Worm (Caenorhabditis elegans): Measurements from ENCODE around the gene egl-23.

The egl-23 gene

DNA sequence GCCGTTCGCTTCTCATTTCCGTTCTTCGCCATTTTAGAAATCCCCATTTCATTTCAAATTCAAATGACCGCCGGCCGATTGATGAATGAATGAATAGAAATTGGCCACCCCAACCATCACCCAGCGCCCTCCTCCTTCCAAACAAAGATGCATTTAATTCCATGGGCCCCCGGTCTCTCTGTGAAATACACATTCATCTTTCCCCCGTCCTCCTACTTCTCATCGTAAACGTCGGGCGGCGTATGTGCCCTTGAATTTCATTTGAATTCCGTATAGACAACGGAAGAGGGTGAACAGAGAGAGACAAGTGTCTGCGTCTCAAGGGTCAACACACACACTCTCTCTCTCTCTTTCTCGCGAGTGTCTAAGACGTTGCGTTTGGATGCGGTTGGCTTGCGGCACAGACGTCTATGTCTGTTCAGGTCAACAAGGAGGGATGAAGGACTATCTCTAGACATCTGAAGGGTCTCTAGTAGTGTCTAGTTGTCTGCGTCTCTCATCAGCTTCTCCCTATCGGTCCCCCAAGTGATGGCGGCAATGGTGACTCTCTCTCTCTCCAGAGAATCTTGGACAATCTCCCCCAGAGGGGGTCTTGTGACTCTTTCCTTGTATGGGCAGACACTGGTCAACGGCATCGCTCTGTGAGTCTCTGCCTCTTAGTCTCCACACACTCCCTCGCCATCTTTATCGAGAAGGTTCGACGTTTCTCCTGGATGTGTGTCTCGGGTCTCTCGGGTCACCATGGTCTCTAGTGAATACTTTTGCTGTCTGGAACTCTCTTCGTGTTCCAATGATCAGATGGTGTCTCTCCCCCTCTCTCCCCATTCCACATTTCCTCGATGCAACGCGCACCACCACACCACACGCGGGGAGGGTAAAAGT is 44.0 kb downstream of the egl-23 start (continued):
- TF ChIP-seq atf-7 (tag; optimal IDR thresholded peaks at IDR 0.05): peak; percentile 74
- no peak for TF ChIP-seq dpl-1 (GFP tag; optimal IDR thresholded peaks at IDR 0.05)
- no peak for TF ChIP-seq madf-8 (GFP tag; conservative IDR thresholded peaks at IDR 0.05)

DNA sequence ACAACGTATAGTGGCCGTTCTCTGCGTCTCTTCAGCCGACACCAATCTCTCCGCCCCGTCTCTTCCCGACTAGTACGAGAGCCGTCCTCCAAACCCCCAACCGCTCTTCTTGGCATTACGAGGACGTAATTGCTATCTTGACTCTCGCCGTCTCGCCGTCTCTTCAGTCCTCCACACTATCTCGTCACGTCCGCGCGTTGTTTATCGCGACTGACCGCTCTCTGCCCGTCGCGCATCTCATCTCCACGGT is 44.5 kb downstream of the egl-23 start:
- TF ChIP-seq F10E7.11 (tag; optimal IDR thresholded peaks at IDR 0.05): no peak
- no peak for TF ChIP-seq efl-1 (GFP tag; optimal IDR thresholded peaks at IDR 0.05)
- no peak for TF ChIP-seq Y95B8A.8 (GFP tag; IDR thresholded peaks at IDR 0.05)
- TF ChIP-seq zfh-2 (GFP tag; conservative IDR thresholded peaks at IDR 0.05): peak; percentile 98
- peak; percentile 96 for TF ChIP-seq hmg-1.2 (GFP tag; IDR thresholded peaks at IDR 0.05)
- TF ChIP-seq nhr-80 (tag; optimal IDR thresholded peaks at IDR 0.05): peak; percentile 70
- no peak for TF ChIP-seq snpc-1.1 (tag; optimal IDR thresholded peaks at IDR 0.05; ENCODE audit: insufficient read depth)
- no peak for TF ChIP-seq nfya-2 (GFP tag; IDR thresholded peaks at IDR 0.05)
- TF ChIP-seq tbx-9 (tag; optimal IDR thresholded peaks at IDR 0.05; ENCODE audit: borderline replicate concordance): no peak
- no peak for TF ChIP-seq sdz-38 (tag; optimal IDR thresholded peaks at IDR 0.05)
- no peak for TF ChIP-seq snpc-4 (GFP tag; optimal IDR thresholded peaks at IDR 0.05)
- peak in 2 of 4 experiments; percentile 14 to 31 for TF ChIP-seq snpc-4 (tag; optimal IDR thresholded peaks at IDR 0.05)
- TF ChIP-seq attf-5 (GFP tag; optimal IDR thresholded peaks at IDR 0.05): peak; percentile 43
- no peak for TF ChIP-seq snpc-3.4 (tag; optimal IDR thresholded peaks at IDR 0.05)
- no peak for TF ChIP-seq cebp-2 (GFP tag; IDR thresholded peaks at IDR 0.05)
- no peak for TF ChIP-seq snpc-1.3 (tag; optimal IDR thresholded peaks at IDR 0.05; ENCODE audit: insufficient read depth)
- TF ChIP-seq ztf-18 (tag; optimal IDR thresholded peaks at IDR 0.05): peak; percentile 41
- no peak for TF ChIP-seq egl-18 (GFP tag; IDR thresholded peaks at IDR 0.05)
- 0 out of 2 replicates have a peak, but pooled peaks have one; percentile 1 for TF ChIP-seq mcd-1 (GFP tag; IDR thresholded peaks at IDR 0.05)
- no peak for TF ChIP-seq bed-2 (GFP tag; IDR thresholded peaks at IDR 0.05)
- TF ChIP-seq attf-6 (GFP tag; IDR thresholded peaks at IDR 0.05): no peak
- TF ChIP-seq nhr-179 (tag; optimal IDR thresholded peaks at IDR 0.05): no peak
- TF ChIP-seq lin-40 (tag; optimal IDR thresholded peaks at IDR 0.05): peak; percentile 51

DNA sequence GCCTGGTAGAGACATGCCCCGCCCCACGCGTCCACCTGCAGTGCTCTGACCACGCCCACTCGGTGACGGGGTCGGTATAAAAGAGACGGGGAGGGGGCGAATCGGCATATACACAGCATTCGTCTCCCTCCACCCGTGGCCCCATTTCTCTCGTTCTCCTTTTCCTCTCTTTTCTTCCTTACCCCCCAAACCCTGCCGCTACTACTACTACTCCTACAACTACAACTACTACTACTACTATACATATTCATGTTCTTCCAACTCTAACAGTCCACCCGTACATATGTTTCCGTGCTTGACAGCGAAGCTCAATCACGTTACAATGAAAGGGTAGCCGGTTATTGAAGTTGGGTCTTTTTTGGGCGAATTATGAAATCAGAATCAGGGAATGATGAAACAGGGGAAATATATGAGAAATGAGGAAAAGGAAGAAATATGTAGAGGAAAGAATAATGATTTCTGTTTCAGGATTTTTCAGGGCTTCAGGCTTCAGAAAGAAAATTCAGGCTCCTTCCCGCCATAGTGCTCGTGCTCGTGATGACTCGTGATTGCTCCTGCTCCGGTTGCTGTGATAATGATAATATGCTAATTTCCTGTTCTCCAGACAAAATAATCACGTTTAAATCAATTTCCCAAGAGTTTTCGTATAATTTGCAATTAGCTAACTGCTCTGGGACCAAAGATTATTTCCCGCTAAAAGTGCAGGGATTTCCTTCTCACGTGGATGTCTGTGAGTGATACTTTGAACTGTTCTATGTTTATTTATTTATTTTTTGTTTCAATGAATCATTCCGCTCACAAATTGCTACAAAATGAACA is 45.1 kb downstream of the egl-23 start:
- TF ChIP-seq T26A5.8 (tag; optimal IDR thresholded peaks at IDR 0.05) (no peak), egl-18 (GFP tag; IDR thresholded peaks at IDR 0.05) (peak; percentile 62; the same call in 1 of the 2 replicates), F37B4.10 (GFP tag; IDR thresholded peaks at IDR 0.05) (no peak), ceh-40 (GFP tag; IDR thresholded peaks at IDR 0.05) (no peak), hmg-1.2 (GFP tag; IDR thresholded peaks at IDR 0.05) (no peak), aptf-3 (GFP tag; IDR thresholded peaks at IDR 0.05) (no peak), snpc-4 (GFP tag; optimal IDR thresholded peaks at IDR 0.05) (peak; percentile 22), snpc-4 (tag; optimal IDR thresholded peaks at IDR 0.05) (no peak), attf-5 (GFP tag; optimal IDR thresholded peaks at IDR 0.05) (no peak), athp-1 (tag; optimal IDR thresholded peaks at IDR 0.05) (no peak), F57C9.4 (tag; optimal IDR thresholded peaks at IDR 0.05) (peak; percentile 55), pbrm-1 (GFP tag; IDR thresholded peaks at IDR 0.05) (peak; percentile 45; the same call in 1 of the 2 replicates), ama-1 (optimal IDR thresholded peaks at IDR 0.05) (peak; percentile 100), ama-1 (GFP tag; optimal IDR thresholded peaks at IDR 0.05) (peak in 1 of 2 experiments; percentile 70), ztf-18 (tag; optimal IDR thresholded peaks at IDR 0.05) (no peak), egl-44 (GFP tag; IDR thresholded peaks at IDR 0.05) (no peak; the same call in 1 of the 2 replicates), F39B2.1 (GFP tag; IDR thresholded peaks at IDR 0.05) (no peak), F49E8.2 (tag; optimal IDR thresholded peaks at IDR 0.05; ENCODE audit: insufficient read depth) (no peak), zim-3 (tag; optimal IDR thresholded peaks at IDR 0.05) (peak; percentile 77), rpc-1 (optimal IDR thresholded peaks at IDR 0.05) (no peak), rpc-1 (tag; optimal IDR thresholded peaks at IDR 0.05) (no peak), hsf-1 (GFP tag; IDR thresholded peaks at IDR 0.05) (0 out of 2 replicates have a peak, but pooled peaks have one; percentile 4), dpl-1 (GFP tag; optimal IDR thresholded peaks at IDR 0.05) (no peak), madf-6 (GFP tag; IDR thresholded peaks at IDR 0.05) (no peak; the same call in 1 of the 2 replicates), B0035.1 (tag; optimal IDR thresholded peaks at IDR 0.05) (peak; percentile 59)
